Fruit fly (Drosophila melanogaster): ENCODE data around the gene PlexB.
A peak's percentile ranks its signal among the peaks of the same experiment; 100 is the strongest.

PlexB gene

dm6 chr4:63307-63706 lies 19.7 kb upstream of the PlexB start (continued):
- TF ChIP-seq sisA (GFP tag; IDR thresholded peaks at IDR 0.05) (no peak), CG10321 (GFP tag; IDR thresholded peaks at IDR 0.05) (no peak), Atf6 (GFP tag; IDR thresholded peaks at IDR 0.05) (no peak), NC2β (GFP tag; optimal IDR thresholded peaks at IDR 0.05) (no peak), CG14050 (GFP tag; IDR thresholded peaks at IDR 0.05) (no peak), Hmx (GFP tag; optimal IDR thresholded peaks at IDR 0.05) (no peak), Ptx1 (GFP tag; IDR thresholded peaks at IDR 0.05) (no peak), CG1024 (GFP tag; IDR thresholded peaks at IDR 0.05) (peak; percentile 98), wdn (GFP tag; IDR thresholded peaks at IDR 0.05) (no peak), CG8924 (tag; optimal IDR thresholded peaks at IDR 0.05) (no peak), CG12659 (GFP tag; optimal IDR thresholded peaks at IDR 0.05) (peak; percentile 30), CG34224 (GFP tag; IDR thresholded peaks at IDR 0.05; ENCODE audit: partially characterized antibody) (peak; percentile 24; the same call in 2 of the 3 replicates), Adf1 (GFP tag; IDR thresholded peaks at IDR 0.05) (no peak), CG7372 (GFP tag; IDR thresholded peaks at IDR 0.05) (no peak), CG12299 (tag; optimal IDR thresholded peaks at IDR 0.05) (no peak), CG12744 (GFP tag; optimal IDR thresholded peaks at IDR 0.05) (no peak), CG11398 (GFP tag; optimal IDR thresholded peaks at IDR 0.05) (no peak), lov (optimal IDR thresholded peaks at IDR 0.05) (no peak), lov (GFP tag; IDR thresholded peaks at IDR 0.05) (no peak), Fer1 (GFP tag; optimal IDR thresholded peaks at IDR 0.05) (no peak), CG1603 (tag; optimal IDR thresholded peaks at IDR 0.05) (peak; percentile 77), CG34376 (GFP tag; optimal IDR thresholded peaks at IDR 0.05) (no peak), Eip74EF (GFP tag; optimal IDR thresholded peaks at IDR 0.05) (peak in 1 of 2 experiments; percentile 22), ro (GFP tag; IDR thresholded peaks at IDR 0.05) (no peak), CG13775 (GFP tag; optimal IDR thresholded peaks at IDR 0.05) (no peak), CG15696 (tag; optimal IDR thresholded peaks at IDR 0.05) (no peak), zen (tag; optimal IDR thresholded peaks at IDR 0.05) (peak; percentile 27), sd (tag; optimal IDR thresholded peaks at IDR 0.05) (no peak), CG10209 (GFP tag; optimal IDR thresholded peaks at IDR 0.05) (no peak), CG18619 (GFP tag; optimal IDR thresholded peaks at IDR 0.05) (no peak), Oaz (GFP tag; IDR thresholded peaks at IDR 0.05) (no peak), Meics (GFP tag; optimal IDR thresholded peaks at IDR 0.05) (no peak), CG7963 (GFP tag; IDR thresholded peaks at IDR 0.05; ENCODE audit: partially characterized antibody) (no peak), CG13296 (GFP tag; optimal IDR thresholded peaks at IDR 0.05) (no peak), CG13123 (GFP tag; optimal IDR thresholded peaks at IDR 0.05) (no peak), MESR4 (GFP tag; optimal IDR thresholded peaks at IDR 0.05) (no peak), CTCF (GFP tag; optimal IDR thresholded peaks at IDR 0.05) (no peak), grn (GFP tag; optimal IDR thresholded peaks at IDR 0.05) (no peak), CG7839 (tag; optimal IDR thresholded peaks at IDR 0.05) (peak; percentile 22), eyg (GFP tag; optimal IDR thresholded peaks at IDR 0.05) (no peak), kni (GFP tag; optimal IDR thresholded peaks at IDR 0.05) (no peak), Nf-YB (GFP tag; optimal IDR thresholded peaks at IDR 0.05) (no peak), BEAF-32 (GFP tag; optimal IDR thresholded peaks at IDR 0.05) (peak; percentile 77), nom (GFP tag; optimal IDR thresholded peaks at IDR 0.05) (no peak), CG18011 (GFP tag; optimal IDR thresholded peaks at IDR 0.05) (no peak), CG17361 (GFP tag; IDR thresholded peaks at IDR 0.05) (peak; percentile 62), CG4404 (GFP tag; IDR thresholded peaks at IDR 0.05) (no peak), CG1602 (GFP tag; optimal IDR thresholded peaks at IDR 0.05) (no peak), Dek (tag; optimal IDR thresholded peaks at IDR 0.05) (no peak), CG7556 (GFP tag; optimal IDR thresholded peaks at IDR 0.05) (no peak), Spps (tag; optimal IDR thresholded peaks at IDR 0.05) (no peak), H2.0 (GFP tag; IDR thresholded peaks at IDR 0.05) (no peak)
